Fruit fly (Drosophila melanogaster) whole organism, pupa: ENCODE results near the gene CG13000.

Source experiments
- CG10348 ChIP-seq: fragments of 200-800 bp; sonication (Bioruptor generic); IDR thresholded peaks from 2 replicates; pipeline ENCODE4 v1.3.6; 2022; ENCODE audit warnings: missing biosample characterization, missing genetic modification characterization
- CG12605 ChIP-seq: fragments of 200-800 bp; sonication (Bioruptor generic); IDR thresholded peaks from 2 replicates; pipeline ENCODE4 v1.3.6; 2022; ENCODE audit warnings: missing biosample characterization, missing genetic modification characterization
- CG13204 ChIP-seq: fragments of 200-800 bp; sonication (Bioruptor generic); optimal IDR thresholded peaks from 2 replicates; lab custom pipeline; 2018; ENCODE audit warnings: missing biosample characterization, mild to moderate bottlenecking, missing genetic modification characterization, moderate library complexity
- CG14655 ChIP-seq: fragments of 200-800 bp; sonication (Bioruptor generic); optimal IDR thresholded peaks from 3 replicates; lab custom pipeline; 2017; ENCODE audit warnings: mild to moderate bottlenecking, missing biosample characterization, missing genetic modification reagents, missing genetic modification characterization
- CG15710 ChIP-seq: fragments of 200-800 bp; sonication (Bioruptor generic); optimal IDR thresholded peaks from 2 replicates; lab custom pipeline; 2018; ENCODE audit warnings: missing biosample characterization, mild to moderate bottlenecking, missing genetic modification characterization, moderate library complexity
- CG17806 ChIP-seq: fragments of 200-800 bp; sonication (Bioruptor generic); optimal IDR thresholded peaks from 2 replicates; lab custom pipeline; 2018; ENCODE audit warnings: missing biosample characterization, mild to moderate bottlenecking, missing genetic modification characterization, moderate library complexity
- CG32121 ChIP-seq: fragments of 200-800 bp; sonication (Bioruptor generic); IDR thresholded peaks from 2 replicates; pipeline ENCODE4 v1.3.6; 2022; ENCODE audit warnings: missing biosample characterization, missing genetic modification characterization
- CG34367 ChIP-seq: fragments of 200-800 bp; sonication (Bioruptor generic); optimal IDR thresholded peaks from 2 replicates; lab custom pipeline; 2018; ENCODE audit warnings: missing biosample characterization, mild to moderate bottlenecking, missing genetic modification characterization
- CG4496 ChIP-seq: fragments of 200-800 bp; sonication (Bioruptor generic); IDR thresholded peaks from 3 replicates; pipeline ENCODE4 v1.3.6; 2022; ENCODE audit warnings: missing biosample characterization, missing genetic modification characterization
- CG8159 ChIP-seq: fragments of 200-800 bp; sonication (Bioruptor generic); optimal IDR thresholded peaks from 3 replicates; lab custom pipeline; 2018; ENCODE audit warnings: missing biosample characterization, mild to moderate bottlenecking, missing genetic modification characterization, moderate library complexity
- CG8301 ChIP-seq: fragments of 200-800 bp; sonication (Bioruptor generic); optimal IDR thresholded peaks from 2 replicates; lab custom pipeline; 2018; ENCODE audit warnings: missing biosample characterization, mild to moderate bottlenecking, missing genetic modification characterization
- CG9948 ChIP-seq: fragments of 200-800 bp; sonication (Bioruptor generic); optimal IDR thresholded peaks from 2 replicates; lab custom pipeline; 2018; ENCODE audit warnings: missing biosample characterization, mild to moderate bottlenecking, missing genetic modification characterization, moderate library complexity
- D1 ChIP-seq: fragments of 200-800 bp; sonication (Bioruptor generic); optimal IDR thresholded peaks from 2 replicates; lab custom pipeline; 2018; ENCODE audit warnings: missing biosample characterization, mild to moderate bottlenecking, missing genetic modification characterization, moderate library complexity
- EcR ChIP-seq: fragments of 200-800 bp; sonication (Bioruptor generic); optimal IDR thresholded peaks from 3 replicates; lab custom pipeline; 2019; ENCODE audit warnings: missing biosample characterization, missing genetic modification characterization, mild to moderate bottlenecking, moderate library complexity, missing genetic modification reagents
- Ets98B ChIP-seq: fragments of 200-800 bp; sonication (Bioruptor generic); IDR thresholded peaks from 2 replicates; pipeline ENCODE4 v1.3.6; 2022; ENCODE audit warnings: missing biosample characterization, missing genetic modification characterization
- Pif1A ChIP-seq: fragments of 200-800 bp; sonication (Bioruptor generic); optimal IDR thresholded peaks from 3 replicates; lab custom pipeline; 2016; ENCODE audit warnings: missing biosample characterization, missing genetic modification characterization
- Pif1B ChIP-seq: fragments of 200-800 bp; sonication (Bioruptor generic); optimal IDR thresholded peaks from 3 replicates; lab custom pipeline; 2016; ENCODE audit warnings: missing biosample characterization, missing genetic modification characterization
- Snoo ChIP-seq: fragments of 200-800 bp; sonication (Bioruptor generic); optimal IDR thresholded peaks from 3 replicates; lab custom pipeline; 2017; ENCODE audit warnings: missing biosample characterization, mild to moderate bottlenecking, missing genetic modification characterization, inconsistent platforms
- fd96Ca ChIP-seq: fragments of 200-800 bp; sonication (Bioruptor generic); IDR thresholded peaks from 3 replicates; pipeline ENCODE4 v1.3.6; 2022; ENCODE audit warnings: missing biosample characterization, missing genetic modification characterization
- gl ChIP-seq: fragments of 200-800 bp; sonication (Bioruptor generic); optimal IDR thresholded peaks from 2 replicates; lab custom pipeline; 2018; ENCODE audit warnings: missing biosample characterization, mild to moderate bottlenecking, missing genetic modification characterization
- rn ChIP-seq: fragments of 200-800 bp; sonication (Bioruptor generic); IDR thresholded peaks from 2 replicates; pipeline ENCODE4 v1.3.6; 2022; ENCODE audit warnings: missing biosample characterization, missing genetic modification characterization

The CG13000 gene

dm6 chrX:16946604-16947003 lies 1.7 kb downstream of the CG13000 start:
- TF ChIP-seq Pif1A (no peak), CG8159 (peak; percentile 22), Snoo (tag; lab: Kevin White, UChicago) (no peak)

DNA sequence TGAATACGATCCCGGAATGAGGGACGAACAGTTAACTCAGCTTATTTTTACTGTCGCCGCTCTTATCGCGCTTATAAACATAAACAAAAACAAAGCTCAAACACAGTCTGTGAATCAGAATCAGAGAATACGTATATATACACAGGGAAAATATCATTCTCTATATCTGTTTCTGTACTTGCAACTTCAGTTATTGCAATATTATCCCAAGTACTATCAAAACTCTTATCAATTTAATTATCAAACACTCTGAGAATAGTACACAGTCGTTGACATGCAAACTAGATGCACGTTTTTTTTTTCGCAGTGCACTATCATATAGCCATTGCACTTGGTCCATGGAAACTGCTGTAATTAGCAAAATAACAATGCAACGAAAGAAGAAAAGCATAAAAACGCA lies 2.9 kb downstream of the CG13000 start:
- TF ChIP-seq CG12605 (GFP tag; lab: Robert Waterston, UW) (peak; percentile 70), CG34367 (peak; percentile 84), CG17806 (tag; lab: Kevin White, UChicago) (peak; percentile 86), rn (peak; percentile 65), CG4496 (GFP tag; lab: Robert Waterston, UW) (peak; percentile 88), CG8159 (peak; percentile 87), Ets98B (GFP tag; lab: Robert Waterston, UW) (peak; percentile 81), CG8301 (tag; lab: Kevin White, UChicago) (peak; percentile 83), Snoo (tag; lab: Kevin White, UChicago) (peak; percentile 69), CG10348 (GFP tag; lab: Robert Waterston, UW) (peak; percentile 32; the same call in 1 of the 2 replicates), CG13204 (GFP tag; lab: Kevin White, UChicago) (no peak), EcR (GFP tag; lab: Kevin White, UChicago) (peak; percentile 91), CG14655 (GFP tag; lab: Kevin White, UChicago) (peak; percentile 87), CG32121 (peak; percentile 66), fd96Ca (peak; percentile 69; the same call in 2 of the 3 replicates), CG15710 (tag; lab: Kevin White, UChicago) (peak; percentile 86), Pif1B (GFP tag; lab: Kevin White, UChicago) (peak; percentile 76), CG9948 (tag; lab: Kevin White, UChicago) (peak; percentile 77), D1 (tag; lab: Kevin White, UChicago) (peak; percentile 1), gl (tag; lab: Kevin White, UChicago) (peak; percentile 67), Pif1A (peak; percentile 78)

- TF ChIP-seq rn: no peak
- TF ChIP-seq D1 (tag; lab: Kevin White, UChicago): no peak
- no peak for TF ChIP-seq CG14655 (GFP tag; lab: Kevin White, UChicago)
- peak; percentile 50; the same call in 1 of the 3 replicates for TF ChIP-seq CG4496 (GFP tag; lab: Robert Waterston, UW)
- TF ChIP-seq CG8159: no peak
- 0 out of 2 replicates have a peak, but pooled peaks have one; percentile 25 for TF ChIP-seq CG32121
- TF ChIP-seq CG12605 (GFP tag; lab: Robert Waterston, UW): no peak
- no peak for TF ChIP-seq CG17806 (tag; lab: Kevin White, UChicago)
- no peak for TF ChIP-seq Snoo (tag; lab: Kevin White, UChicago)
- no peak for TF ChIP-seq Pif1B (GFP tag; lab: Kevin White, UChicago)
- peak; percentile 2 for TF ChIP-seq CG9948 (tag; lab: Kevin White, UChicago)
- TF ChIP-seq Ets98B (GFP tag; lab: Robert Waterston, UW): no peak
- no peak for TF ChIP-seq EcR (GFP tag; lab: Kevin White, UChicago)
- TF ChIP-seq, all 21 proteins: peak for 3
Observed at dm6 chrX:16944049-16944532, 4.2 kb downstream of the CG13000 start.

DNA sequence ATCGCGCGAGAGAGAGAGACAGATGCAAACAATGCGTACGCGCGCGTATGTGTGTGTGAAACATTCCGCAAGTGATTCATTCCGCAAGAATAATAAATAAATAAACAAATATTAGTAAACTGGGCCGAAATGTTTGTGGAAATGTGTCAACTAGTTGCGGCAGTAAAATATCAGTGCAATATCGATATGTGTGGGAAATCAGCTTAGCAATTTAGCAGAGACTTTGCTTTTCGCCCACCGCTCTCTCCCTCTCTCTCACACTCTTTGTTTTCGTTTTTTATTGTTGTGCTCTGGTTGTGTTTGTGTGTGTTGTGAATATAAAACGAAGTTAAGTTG lies 4.8 kb downstream of the CG13000 start:
- TF ChIP-seq Pif1B (GFP tag; lab: Kevin White, UChicago): no peak
- no peak for TF ChIP-seq CG15710 (tag; lab: Kevin White, UChicago)
- TF ChIP-seq CG32121: no peak
- peak; percentile 50 for TF ChIP-seq EcR (GFP tag; lab: Kevin White, UChicago)
- TF ChIP-seq Ets98B (GFP tag; lab: Robert Waterston, UW): no peak
- TF ChIP-seq CG12605 (GFP tag; lab: Robert Waterston, UW): no peak
- no peak for TF ChIP-seq CG13204 (GFP tag; lab: Kevin White, UChicago)
- no peak for TF ChIP-seq Snoo (tag; lab: Kevin White, UChicago)
- TF ChIP-seq CG10348 (GFP tag; lab: Robert Waterston, UW): no peak
- no peak for TF ChIP-seq D1 (tag; lab: Kevin White, UChicago)
- TF ChIP-seq CG14655 (GFP tag; lab: Kevin White, UChicago): peak; percentile 23
- TF ChIP-seq CG34367: no peak
- TF ChIP-seq Pif1A: no peak
- TF ChIP-seq CG4496 (GFP tag; lab: Robert Waterston, UW): no peak
- TF ChIP-seq fd96Ca: no peak
- TF ChIP-seq, all 21 proteins: peak for 2

dm6 chrX:16942735-16943514 lies 5.3 kb downstream of the CG13000 start, which contains the start of the genes CG13001 and RhoGAP15B:
TSS of gene CG13001 (minus strand) at chrX:16942871.
TSS of gene RhoGAP15B (plus strand) at chrX:16943290.
- TF ChIP-seq D1 (tag; lab: Kevin White, UChicago) (no peak), CG13204 (GFP tag; lab: Kevin White, UChicago) (no peak), CG8301 (tag; lab: Kevin White, UChicago) (no peak), rn (no peak), CG14655 (GFP tag; lab: Kevin White, UChicago) (no peak), gl (tag; lab: Kevin White, UChicago) (peak; percentile 12)
